Worm (Caenorhabditis elegans): ENCODE results near the gene str-143.

The str-143 gene

DNA sequence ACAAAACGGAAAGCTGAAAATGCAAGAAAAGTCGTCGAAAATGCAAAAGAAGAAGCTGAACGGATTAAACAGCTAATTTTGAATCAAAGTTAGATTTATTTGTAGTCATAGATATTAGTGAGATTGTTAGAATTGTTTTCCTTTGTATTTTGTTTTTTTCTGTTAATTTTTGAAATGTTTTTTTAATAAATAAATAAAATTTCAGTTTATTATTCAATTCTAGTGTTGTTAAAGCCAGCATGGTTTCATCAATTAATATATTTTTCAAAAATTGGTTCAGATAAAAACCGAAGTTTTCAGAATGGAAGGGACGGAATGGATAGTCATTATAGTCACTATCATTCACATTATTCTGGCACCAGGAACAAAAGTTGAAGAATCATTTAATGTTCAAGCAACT lies 34.7 kb downstream of the str-143 start, which contains the start of gene algn-12:
Gene algn-12, plus strand, starts transcription at position 301 of the 400 bp plus-strand sequence.
- TF ChIP-seq hlh-6 (tag; optimal IDR thresholded peaks at IDR 0.05) (no peak), hlh-15 (tag; optimal IDR thresholded peaks at IDR 0.05) (no peak)

ce11 chrV:8031121-8031520 lies 38.4 kb downstream of the str-143 start, which contains the start of gene vars-1:
vars-1 (plus strand) TSS chrV:8031411.
- TF ChIP-seq nfya-1 (tag; optimal IDR thresholded peaks at IDR 0.05) (peak; percentile 0), unc-42 (tag; optimal IDR thresholded peaks at IDR 0.05) (peak; percentile 35), unc-55 (GFP tag; optimal IDR thresholded peaks at IDR 0.05) (peak; percentile 54), rnt-1 (tag; optimal IDR thresholded peaks at IDR 0.05) (no peak)

DNA sequence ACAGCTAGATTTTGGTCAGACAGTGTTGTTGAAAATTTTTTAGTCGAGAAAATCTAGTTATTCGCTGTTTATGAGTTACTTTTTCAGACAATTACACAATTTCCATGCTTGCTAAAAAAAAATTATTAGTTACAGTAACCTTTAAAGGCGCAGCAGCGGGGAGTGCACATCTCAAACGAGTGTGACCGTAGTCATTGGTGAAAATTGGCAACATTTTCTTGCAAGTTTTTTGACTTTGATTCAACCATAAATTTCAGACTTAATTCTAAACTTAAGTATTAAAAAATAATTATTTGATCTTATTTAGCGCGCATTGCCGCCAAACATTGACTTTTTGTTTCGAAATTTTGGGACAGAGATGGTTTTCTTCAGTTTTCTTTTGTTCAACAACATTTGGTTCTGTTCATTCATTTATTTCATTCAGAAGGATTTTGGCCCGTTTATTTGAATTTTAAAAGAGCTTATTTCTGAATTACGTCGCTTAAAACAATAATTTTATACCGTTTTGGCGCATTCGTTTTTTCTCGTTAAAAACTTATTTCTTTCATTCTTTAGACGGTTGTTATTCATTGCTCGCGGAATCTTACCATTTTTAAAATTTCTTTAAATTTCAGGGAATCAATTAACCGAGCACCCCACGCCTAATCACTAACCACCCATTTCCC lies 40.6 kb downstream of the str-143 start, which contains the start of gene oma-2:
Gene oma-2, plus strand, starts transcription at position 615 of the 665 bp plus-strand sequence.
- no peak for TF ChIP-seq ceh-45 (GFP tag; IDR thresholded peaks at IDR 0.05)
- no peak for TF ChIP-seq F13H6.1 (tag; optimal IDR thresholded peaks at IDR 0.05)
- no peak for TF ChIP-seq ceh-30 (tag; optimal IDR thresholded peaks at IDR 0.05)
- no peak for TF ChIP-seq C08G9.2 (tag; optimal IDR thresholded peaks at IDR 0.05)
- TF ChIP-seq zip-5 (tag; optimal IDR thresholded peaks at IDR 0.05) = no peak
- TF ChIP-seq ref-2 (tag; optimal IDR thresholded peaks at IDR 0.05) = no peak
- TF ChIP-seq mec-3 (tag; optimal IDR thresholded peaks at IDR 0.05; ENCODE audit: borderline replicate concordance) = no peak
- no peak for TF ChIP-seq K02D7.2 (tag; optimal IDR thresholded peaks at IDR 0.05)
- TF ChIP-seq hlh-30 (tag; optimal IDR thresholded peaks at IDR 0.05; ENCODE audit: insufficient read depth) = no peak
- TF ChIP-seq lim-6 (tag; optimal IDR thresholded peaks at IDR 0.05) = no peak
- no peak for TF ChIP-seq lin-11 (tag; optimal IDR thresholded peaks at IDR 0.05)
- TF ChIP-seq ceh-18 (tag; optimal IDR thresholded peaks at IDR 0.05) = no peak

DNA sequence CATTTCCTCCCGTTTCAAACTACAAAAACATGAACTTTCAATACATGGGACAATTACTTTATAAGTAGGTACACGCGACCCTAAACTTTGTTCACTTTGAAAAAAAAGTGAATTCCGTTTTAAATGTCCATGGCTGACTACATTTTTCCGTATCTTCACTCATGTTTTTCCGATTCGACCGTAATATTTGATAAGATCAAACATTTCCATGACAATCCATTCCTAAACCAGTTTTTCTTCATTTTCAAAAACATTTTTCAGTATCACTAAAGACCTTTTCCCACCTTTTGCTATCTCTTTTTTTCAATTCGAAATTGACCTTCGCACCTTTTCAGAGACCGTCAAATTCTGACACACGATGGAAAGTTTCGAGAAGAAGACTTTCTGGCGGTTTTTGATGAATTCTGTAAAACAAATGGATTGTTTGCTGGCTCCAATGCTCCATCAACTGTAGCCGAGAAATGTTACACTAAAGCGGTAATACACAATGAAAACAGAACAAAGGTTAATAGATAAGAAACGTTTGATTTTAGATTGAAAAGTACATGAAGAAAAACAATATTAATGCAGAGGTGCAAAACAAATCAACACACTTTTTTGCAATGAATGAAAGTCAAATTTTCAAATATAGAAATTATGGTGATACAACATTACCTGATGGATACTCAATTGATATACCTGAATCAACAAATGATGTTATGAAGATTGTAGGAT lies 42.0 kb downstream of the str-143 start:
- TF ChIP-seq dmd-4 (tag; optimal IDR thresholded peaks at IDR 0.05; ENCODE audit: borderline replicate concordance) (no peak), pha-2 (tag; optimal IDR thresholded peaks at IDR 0.05) (no peak), madf-2 (tag; optimal IDR thresholded peaks at IDR 0.05) (no peak), fkh-6 (tag; optimal IDR thresholded peaks at IDR 0.05) (no peak), hlh-6 (tag; optimal IDR thresholded peaks at IDR 0.05) (no peak), dve-1 (tag; optimal IDR thresholded peaks at IDR 0.05) (no peak), hlh-15 (tag; optimal IDR thresholded peaks at IDR 0.05) (no peak), unc-42 (tag; optimal IDR thresholded peaks at IDR 0.05) (no peak), lin-11 (tag; optimal IDR thresholded peaks at IDR 0.05) (no peak), pha-4 (tag; optimal IDR thresholded peaks at IDR 0.05) (no peak), ztf-16 (tag; optimal IDR thresholded peaks at IDR 0.05) (no peak), ceh-24 (tag; optimal IDR thresholded peaks at IDR 0.05) (no peak), sox-4 (tag; optimal IDR thresholded peaks at IDR 0.05) (no peak), hlh-8 (tag; optimal IDR thresholded peaks at IDR 0.05) (no peak)

ce11 chrV:8026343-8026742 lies 43.2 kb downstream of the str-143 start, which contains the start of gene F43H9.4:
F43H9.4 (plus strand) TSS chrV:8026708.
- TF ChIP-seq hlh-13 (GFP tag; optimal IDR thresholded peaks at IDR 0.05) (no peak), syd-9 (tag; optimal IDR thresholded peaks at IDR 0.05) (no peak), unc-55 (GFP tag; optimal IDR thresholded peaks at IDR 0.05) (no peak), ref-2 (tag; optimal IDR thresholded peaks at IDR 0.05) (no peak), ceh-24 (tag; optimal IDR thresholded peaks at IDR 0.05) (no peak), ceh-31 (tag; optimal IDR thresholded peaks at IDR 0.05) (no peak), ttx-3 (tag; optimal IDR thresholded peaks at IDR 0.05) (no peak), tbx-2 (tag; optimal IDR thresholded peaks at IDR 0.05) (no peak), sox-2 (GFP tag; IDR thresholded peaks at IDR 0.05) (no peak), sox-4 (tag; optimal IDR thresholded peaks at IDR 0.05) (no peak), ceh-34 (tag; optimal IDR thresholded peaks at IDR 0.05) (no peak), ceh-48 (tag; optimal IDR thresholded peaks at IDR 0.05) (no peak), mec-3 (tag; optimal IDR thresholded peaks at IDR 0.05; ENCODE audit: borderline replicate concordance) (no peak), pag-3 (tag; optimal IDR thresholded peaks at IDR 0.05; ENCODE audit: borderline replicate concordance) (no peak), F13H6.1 (tag; optimal IDR thresholded peaks at IDR 0.05) (no peak), nhr-11 (tag; optimal IDR thresholded peaks at IDR 0.05) (no peak), elt-2 (tag; optimal IDR thresholded peaks at IDR 0.05) (no peak), pat-9 (tag; optimal IDR thresholded peaks at IDR 0.05) (no peak)

All from whole organism, late embryonic.